Worm (Caenorhabditis elegans) whole organism, young adult: ENCODE results near the gene str-190.

Experiments used
- F23B12.7 ChIP-seq: sonication (generic microtip); optimal IDR thresholded peaks from 2 replicates; lab custom pipeline; 2017; ENCODE audit warnings: missing genetic modification characterization, mild to moderate bottlenecking, missing compliant biosample characterization, antibody characterized with exemption, moderate library complexity; ENCODE audit not compliant: insufficient read depth
- ama-1 ChIP-seq, 3 experiments: fragments of 150-350 bp in 1 of 3; sonication (generic microtip) in 2 of 3; optimal IDR thresholded peaks; 2 replicates each; lab custom pipeline; 2014 to 2018; ENCODE audit warnings: missing biosample characterization in 2 of 3, missing genetic modification characterization in 2 of 3, missing genetic modification reagents in 2 of 3
- atf-7 ChIP-seq: sonication (generic microtip); optimal IDR thresholded peaks from 2 replicates; lab custom pipeline; 2017; ENCODE audit warnings: mild to moderate bottlenecking, missing genetic modification characterization, missing compliant biosample characterization
- ccch-3 ChIP-seq: fragments of 200-800 bp; sonication (Bioruptor generic); optimal IDR thresholded peaks from 2 replicates; lab custom pipeline; 2018; ENCODE audit warnings: mild to moderate bottlenecking, missing genetic modification characterization, missing compliant biosample characterization
- hlh-12 ChIP-seq: sonication (generic microtip); optimal IDR thresholded peaks from 2 replicates; lab custom pipeline; 2016; ENCODE audit warnings: missing genetic modification characterization, missing compliant biosample characterization
- unc-130 ChIP-seq: sonication (generic microtip); optimal IDR thresholded peaks from 2 replicates; lab custom pipeline; 2016; ENCODE audit warnings: missing genetic modification reagents, missing genetic modification characterization, missing compliant biosample characterization
- unc-62 ChIP-seq: fragments of 150-350 bp; optimal IDR thresholded peaks from 2 replicates; lab custom pipeline; 2014; ENCODE audit warnings: missing biosample characterization, missing genetic modification reagents, missing genetic modification characterization

- TF ChIP-seq F23B12.7 (tag; lab: Kevin White, UChicago) (no peak), hlh-12 (tag; lab: Kevin White, UChicago) (no peak), ama-1 (optimal IDR thresholded peaks at IDR 0.05; lab: Kevin White, UChicago) (no peak), ama-1 (GFP tag; optimal IDR thresholded peaks at IDR 0.05; lab: Kevin White, UChicago) (no peak), ccch-3 (GFP tag; lab: Kevin White, UChicago) (no peak), unc-62 (GFP tag; lab: Kevin White, UChicago) (no peak), unc-130 (GFP tag; lab: Kevin White, UChicago) (no peak), atf-7 (tag; lab: Kevin White, UChicago) (no peak)
These were observed 38.5 kb downstream of the str-190 start, which contains the start of gene try-13 for ce11 chrV:7439807-7440206.
